Worm (Caenorhabditis elegans): ENCODE data around the gene fbxb-95.

The fbxb-95 gene

DNA sequence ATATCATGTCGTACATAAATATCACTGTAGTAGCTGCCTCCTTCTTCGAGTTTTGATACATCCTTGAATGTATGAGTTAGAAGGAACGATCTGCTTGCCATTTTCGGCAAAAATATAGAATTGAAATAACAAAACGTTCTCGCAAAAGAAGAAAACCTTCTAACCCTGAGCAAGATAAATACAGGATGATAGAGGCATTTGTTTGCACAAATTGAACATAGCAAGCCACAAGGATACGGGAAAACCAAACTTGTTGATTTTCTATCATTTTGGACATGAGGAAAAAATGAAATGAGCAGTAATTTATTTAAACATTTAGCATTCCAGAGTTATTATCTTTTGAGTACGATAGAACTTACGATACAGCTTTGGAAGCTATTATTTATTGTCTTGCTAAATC lies 34.9 kb downstream of the fbxb-95 start, which contains the start of gene math-8:
math-8 (minus strand) TSS at position 101 of the 400 bp plus-strand sequence.
- TF ChIP-seq ceh-13 (GFP tag; optimal IDR thresholded peaks at IDR 0.05): no peak
- no peak for TF ChIP-seq hmg-4 (GFP tag; optimal IDR thresholded peaks at IDR 0.05)
- no peak for TF ChIP-seq tbx-37 (GFP tag; conservative IDR thresholded peaks at IDR 0.05)
- TF ChIP-seq tbx-11 (GFP tag; IDR thresholded peaks at IDR 0.05): no peak
- no peak for TF ChIP-seq hnd-1 (tag; optimal IDR thresholded peaks at IDR 0.05)
- no peak for TF ChIP-seq F13C5.2 (tag; optimal IDR thresholded peaks at IDR 0.05)
- TF ChIP-seq sea-1 (GFP tag; conservative IDR thresholded peaks at IDR 0.05): no peak
- TF ChIP-seq tra-4 (tag; optimal IDR thresholded peaks at IDR 0.05): no peak
- TF ChIP-seq aly-1 (tag; optimal IDR thresholded peaks at IDR 0.05): no peak
- no peak for TF ChIP-seq pes-1 (GFP tag; IDR thresholded peaks at IDR 0.05)
- no peak for TF ChIP-seq B0310.2 (tag; optimal IDR thresholded peaks at IDR 0.05)
- no peak for TF ChIP-seq flt-1 (GFP tag; IDR thresholded peaks at IDR 0.05)
- no peak for TF ChIP-seq hmbx-1 (tag; optimal IDR thresholded peaks at IDR 0.05)
- TF ChIP-seq ama-1 (optimal IDR thresholded peaks at IDR 0.05): no peak
- TF ChIP-seq ets-7 (tag; optimal IDR thresholded peaks at IDR 0.05): no peak
- no peak for TF ChIP-seq scrt-1 (GFP tag; IDR thresholded peaks at IDR 0.05)
- TF ChIP-seq ceh-36 (tag; optimal IDR thresholded peaks at IDR 0.05): no peak

DNA sequence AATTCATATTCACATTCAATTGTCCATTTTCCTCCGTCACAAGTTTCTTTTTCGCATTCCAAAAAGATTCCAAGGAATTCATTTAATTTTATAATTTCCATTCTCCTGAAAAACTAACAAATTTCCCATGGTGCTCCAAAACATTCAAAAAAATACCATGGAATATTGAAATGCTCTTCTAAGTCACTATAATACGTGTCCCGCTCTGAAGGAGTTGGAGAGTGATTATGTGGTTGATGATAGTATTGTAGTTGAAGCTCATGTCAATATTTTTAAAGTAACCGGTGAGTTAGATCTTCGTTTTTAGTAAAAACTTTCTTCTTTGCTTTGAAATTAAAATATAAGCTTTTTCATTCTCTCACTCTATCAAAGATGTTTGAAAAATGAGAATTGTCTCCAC lies 36.5 kb downstream of the fbxb-95 start, which contains the start of gene math-9:
math-9 (minus strand) TSS at position 101 of the 400 bp plus-strand sequence.
- TF ChIP-seq B0310.2 (tag; optimal IDR thresholded peaks at IDR 0.05): no peak
- TF ChIP-seq F13C5.2 (tag; optimal IDR thresholded peaks at IDR 0.05): no peak
- no peak for TF ChIP-seq sea-1 (GFP tag; conservative IDR thresholded peaks at IDR 0.05)
- no peak for TF ChIP-seq ets-7 (tag; optimal IDR thresholded peaks at IDR 0.05)
- no peak for TF ChIP-seq hmg-4 (GFP tag; optimal IDR thresholded peaks at IDR 0.05)
- TF ChIP-seq ceh-36 (tag; optimal IDR thresholded peaks at IDR 0.05): no peak
- TF ChIP-seq tbx-11 (GFP tag; IDR thresholded peaks at IDR 0.05): no peak

DNA sequence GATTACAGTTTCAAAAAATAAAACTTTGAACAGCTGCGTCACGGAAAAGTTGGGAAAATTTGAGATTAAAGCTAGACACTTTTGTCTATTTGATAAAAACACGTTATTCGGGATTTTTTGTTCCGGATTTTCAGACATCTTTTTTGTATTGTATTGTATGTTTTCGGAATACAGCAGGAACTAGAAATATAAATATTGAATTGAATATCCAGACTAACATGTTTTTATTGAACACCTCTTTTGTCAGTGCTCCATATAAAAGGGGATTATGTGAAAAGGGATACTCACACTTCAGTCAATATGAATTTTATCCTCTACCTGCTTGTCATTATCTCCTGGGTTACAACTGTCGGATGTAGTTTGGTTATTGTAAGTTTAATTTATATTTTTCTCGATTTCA lies 39.7 kb downstream of the fbxb-95 start, which contains the start of gene C16C4.1:
C16C4.1 (plus strand) TSS at position 301 of the 400 bp plus-strand sequence.
- TF ChIP-seq hnd-1 (tag; optimal IDR thresholded peaks at IDR 0.05): no peak
- TF ChIP-seq scrt-1 (GFP tag; IDR thresholded peaks at IDR 0.05): no peak
- TF ChIP-seq hmbx-1 (tag; optimal IDR thresholded peaks at IDR 0.05): no peak
- no peak for TF ChIP-seq pes-1 (GFP tag; IDR thresholded peaks at IDR 0.05)
- TF ChIP-seq flt-1 (GFP tag; IDR thresholded peaks at IDR 0.05): no peak
- no peak for TF ChIP-seq ceh-36 (tag; optimal IDR thresholded peaks at IDR 0.05)
- TF ChIP-seq sea-1 (GFP tag; conservative IDR thresholded peaks at IDR 0.05): no peak
- no peak for TF ChIP-seq F13C5.2 (tag; optimal IDR thresholded peaks at IDR 0.05)

DNA sequence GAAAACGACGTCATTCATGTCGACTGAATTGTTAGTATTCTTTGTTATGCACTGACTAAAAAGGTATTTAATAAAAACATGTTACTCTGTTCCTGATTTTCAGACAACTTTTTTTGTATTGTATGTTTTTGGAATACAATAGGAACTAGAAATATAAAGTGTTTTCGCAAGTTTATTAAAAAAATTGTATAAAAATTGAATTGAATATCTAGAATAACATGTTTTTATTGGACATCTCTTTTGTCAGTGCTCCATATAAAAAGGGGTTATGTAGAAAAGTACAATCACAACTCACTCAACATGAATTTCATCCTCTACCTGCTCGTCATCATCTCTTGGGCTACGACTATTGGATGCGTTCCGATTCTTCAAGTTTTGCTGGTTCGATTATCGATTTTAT lies 41.1 kb downstream of the fbxb-95 start, which contains the start of gene C46F9.5:
C46F9.5 (plus strand) TSS at position 301 of the 400 bp plus-strand sequence.
- TF ChIP-seq ama-1 (optimal IDR thresholded peaks at IDR 0.05) (no peak), ceh-36 (tag; optimal IDR thresholded peaks at IDR 0.05) (no peak), hnd-1 (tag; optimal IDR thresholded peaks at IDR 0.05) (no peak)

DNA sequence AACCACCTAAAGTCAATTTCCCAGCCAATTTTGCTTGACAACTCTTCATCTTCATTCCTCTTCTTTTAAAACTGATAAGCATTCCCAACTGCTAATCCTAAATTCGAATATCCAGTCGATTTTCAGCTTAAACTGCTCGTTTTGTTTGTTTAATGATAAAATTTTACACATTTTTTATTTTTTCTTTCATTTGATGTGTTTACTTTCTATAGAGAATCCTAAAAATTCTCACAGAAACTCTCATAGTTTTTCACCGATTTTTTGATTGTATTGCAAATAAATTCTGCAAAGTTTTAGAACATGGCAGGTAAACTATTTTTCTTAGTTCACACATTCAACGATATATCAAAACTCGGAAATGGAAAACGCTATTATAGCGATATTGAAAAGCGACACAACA lies 41.6 kb downstream of the fbxb-95 start, which contains the start of gene math-25:
math-25 (plus strand) TSS at position 301 of the 400 bp plus-strand sequence.
- TF ChIP-seq hmbx-1 (tag; optimal IDR thresholded peaks at IDR 0.05) (no peak), B0310.2 (tag; optimal IDR thresholded peaks at IDR 0.05) (no peak)

DNA sequence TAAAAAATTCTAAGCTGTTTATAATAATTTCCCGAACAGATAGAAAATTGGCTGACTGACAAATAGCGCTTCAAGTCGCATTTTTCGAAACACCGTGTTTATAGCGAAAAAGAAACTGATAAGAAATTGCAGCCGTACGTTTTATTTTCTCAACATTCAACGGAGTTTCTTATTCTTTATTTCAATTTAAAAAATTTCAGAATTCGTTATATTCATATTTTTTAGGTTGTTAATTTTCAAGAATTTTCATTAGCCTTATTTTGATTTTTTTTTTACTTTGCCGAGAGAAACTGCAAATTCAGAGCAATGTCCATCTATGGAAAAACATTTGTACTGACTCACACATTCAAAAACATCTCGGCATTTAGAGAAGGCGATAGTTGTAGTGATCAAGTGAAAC lies 43.7 kb downstream of the fbxb-95 start, which contains the start of gene C46F9.6:
C46F9.6 (plus strand) TSS at position 301 of the 400 bp plus-strand sequence.
- TF ChIP-seq tra-4 (tag; optimal IDR thresholded peaks at IDR 0.05) (no peak), ama-1 (optimal IDR thresholded peaks at IDR 0.05) (no peak), B0310.2 (tag; optimal IDR thresholded peaks at IDR 0.05) (no peak), hmg-4 (GFP tag; optimal IDR thresholded peaks at IDR 0.05) (no peak), ets-7 (tag; optimal IDR thresholded peaks at IDR 0.05) (no peak), sea-1 (GFP tag; conservative IDR thresholded peaks at IDR 0.05) (no peak)

DNA sequence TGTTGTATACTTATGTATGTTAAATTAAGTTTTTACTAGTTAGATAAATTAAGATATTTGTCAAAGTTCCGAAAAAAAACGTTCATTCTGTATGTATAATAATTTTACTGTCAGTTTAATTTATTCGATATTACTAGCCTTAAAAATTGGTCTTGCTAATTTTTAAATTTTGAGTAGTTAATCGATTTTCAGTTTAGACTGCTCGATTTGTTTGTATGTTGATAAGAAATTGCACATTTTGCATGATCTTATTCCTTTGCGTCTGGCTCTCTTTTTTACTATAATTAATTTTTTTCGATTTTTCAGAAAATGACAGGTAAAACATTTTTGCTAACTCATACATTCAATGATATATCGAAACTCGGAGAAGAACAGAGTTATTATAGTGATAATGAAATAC lies 45.7 kb downstream of the fbxb-95 start, which contains the start of gene math-24:
math-24 (plus strand) TSS at position 301 of the 400 bp plus-strand sequence.
- TF ChIP-seq tra-4 (tag; optimal IDR thresholded peaks at IDR 0.05) (no peak), hmbx-1 (tag; optimal IDR thresholded peaks at IDR 0.05) (no peak), hmg-4 (GFP tag; optimal IDR thresholded peaks at IDR 0.05) (no peak), pes-1 (GFP tag; IDR thresholded peaks at IDR 0.05) (no peak), tbx-37 (GFP tag; conservative IDR thresholded peaks at IDR 0.05) (no peak), scrt-1 (GFP tag; IDR thresholded peaks at IDR 0.05) (no peak), flt-1 (GFP tag; IDR thresholded peaks at IDR 0.05) (no peak), B0310.2 (tag; optimal IDR thresholded peaks at IDR 0.05) (no peak), hnd-1 (tag; optimal IDR thresholded peaks at IDR 0.05) (no peak), ets-7 (tag; optimal IDR thresholded peaks at IDR 0.05) (no peak), F13C5.2 (tag; optimal IDR thresholded peaks at IDR 0.05) (no peak), aly-1 (tag; optimal IDR thresholded peaks at IDR 0.05) (no peak)

DNA sequence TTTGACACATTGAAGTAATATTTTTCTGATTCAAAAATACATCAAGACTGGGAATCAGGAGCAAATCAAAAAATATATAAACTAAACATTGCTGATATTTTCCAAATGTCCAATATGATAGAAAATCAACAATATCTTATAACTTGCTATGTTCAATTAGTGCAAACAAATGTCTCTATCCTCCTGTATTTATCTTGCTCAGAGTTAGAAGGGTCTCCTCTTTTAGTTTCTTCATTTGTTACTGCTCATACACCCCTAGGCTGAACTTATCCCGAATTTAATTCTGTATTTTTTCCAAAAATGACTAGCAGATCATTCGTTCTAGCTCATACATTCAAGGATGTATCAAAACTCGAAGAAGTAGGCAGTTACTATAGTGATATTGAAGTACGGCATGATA lies 47.8 kb downstream of the fbxb-95 start, which contains the start of gene math-23:
math-23 (plus strand) TSS at position 301 of the 400 bp plus-strand sequence.
- TF ChIP-seq ets-7 (tag; optimal IDR thresholded peaks at IDR 0.05) (no peak), ceh-13 (GFP tag; optimal IDR thresholded peaks at IDR 0.05) (no peak), hnd-1 (tag; optimal IDR thresholded peaks at IDR 0.05) (no peak), tbx-37 (GFP tag; conservative IDR thresholded peaks at IDR 0.05) (no peak)
